Worm (Caenorhabditis elegans) whole organism, L4 larva: ENCODE data around the gene C25H3.14.

ENCODE experiments used
- F49E8.2 ChIP-seq: sonication (generic microtip); optimal IDR thresholded peaks from 2 replicates; lab custom pipeline; 2016; ENCODE audit warnings: missing compliant biosample characterization, mild to moderate bottlenecking, missing genetic modification characterization, borderline replicate concordance
- R02D3.7 ChIP-seq: fragments of 150-350 bp; sonication (generic microtip); optimal IDR thresholded peaks from 3 replicates; lab custom pipeline; 2014; ENCODE audit warnings: missing biosample characterization, missing genetic modification characterization
- ZK337.2 ChIP-seq: fragments of 200-800 bp; sonication (Bioruptor generic); IDR thresholded peaks from 2 replicates; pipeline ENCODE4 v1.3.6; 2022; ENCODE audit warnings: missing genetic modification reagents, missing genetic modification characterization, missing compliant biosample characterization
- ZK546.5 ChIP-seq, 2 experiments: sonication (generic microtip); optimal IDR thresholded peaks; 2 replicates each; lab custom pipeline; 2017; ENCODE audit warnings: missing biosample characterization in 2 of 2, missing genetic modification characterization in 2 of 2
- aha-1 ChIP-seq: fragments of 150-350 bp; peaks from one replicate; lab custom pipeline; 2014; ENCODE audit warnings: missing biosample characterization, missing genetic modification characterization
- ama-1 ChIP-seq: fragments of 150-350 bp; optimal IDR thresholded peaks from 2 replicates; lab custom pipeline; 2014; ENCODE audit warnings: inconsistent platforms, mixed read lengths
- arid-1 ChIP-seq: fragments of 200-800 bp; sonication (Bioruptor generic); conservative IDR thresholded peaks from 2 replicates; pipeline ENCODE4 v1.3.6; 2022; ENCODE audit warnings: missing genetic modification reagents, missing genetic modification characterization, missing compliant biosample characterization
- ceh-28 ChIP-seq: fragments of 150-350 bp; optimal IDR thresholded peaks from 2 replicates; lab custom pipeline; 2014; ENCODE audit warnings: missing biosample characterization, missing genetic modification reagents, missing genetic modification characterization
- ceh-44 ChIP-seq: fragments of 200-800 bp; sonication (Bioruptor generic); IDR thresholded peaks from 2 replicates; pipeline ENCODE4 v1.3.6; 2022; ENCODE audit warnings: missing genetic modification reagents, missing genetic modification characterization, missing compliant biosample characterization
- ceh-62 ChIP-seq: sonication (generic microtip); optimal IDR thresholded peaks from 2 replicates; lab custom pipeline; 2017; ENCODE audit warnings: missing biosample characterization, missing genetic modification characterization
- ces-1 ChIP-seq: fragments of 150-350 bp; sonication (generic microtip); optimal IDR thresholded peaks from 4 replicates; lab custom pipeline; 2014; ENCODE audit warnings: missing biosample characterization, missing genetic modification reagents, missing genetic modification characterization
- cey-2 ChIP-seq: sonication (generic microtip); optimal IDR thresholded peaks from 3 replicates; lab custom pipeline; 2017; ENCODE audit warnings: missing genetic modification characterization, mild to moderate bottlenecking, missing compliant biosample characterization, antibody characterized with exemption, borderline replicate concordance; ENCODE audit not compliant: insufficient read depth
- ctbp-1 ChIP-seq: fragments of 200-800 bp; sonication (Bioruptor generic); IDR thresholded peaks from 2 replicates; pipeline ENCODE4 v1.3.6; 2022; ENCODE audit warnings: missing genetic modification reagents, missing genetic modification characterization, missing compliant biosample characterization
- daf-12 ChIP-seq: fragments of 150-350 bp; optimal IDR thresholded peaks from 2 replicates; lab custom pipeline; 2014; ENCODE audit warnings: missing biosample characterization, missing genetic modification reagents, missing genetic modification characterization
- daf-16 ChIP-seq, 3 experiments: sonication (generic microtip); optimal IDR thresholded peaks; 2 replicates each; lab custom pipeline; 2016 to 2017; ENCODE audit warnings: missing genetic modification characterization in 3 of 3, missing genetic modification reagents in 3 of 3, mild to moderate bottlenecking in 2 of 3, missing compliant biosample characterization in 2 of 3, missing biosample characterization in 1 of 3, moderate library complexity in 1 of 3
- daf-8 ChIP-seq: fragments of 200-800 bp; sonication (Bioruptor generic); IDR thresholded peaks from 2 replicates; pipeline ENCODE4 v1.3.6; 2022; ENCODE audit warnings: missing genetic modification characterization, missing compliant biosample characterization
- dmd-8 ChIP-seq: fragments of 200-800 bp; sonication (Bioruptor generic); IDR thresholded peaks from 2 replicates; pipeline ENCODE4 v1.3.6; 2022; ENCODE audit warnings: missing genetic modification characterization, missing compliant biosample characterization
- dmd-9 ChIP-seq: fragments of 200-800 bp; sonication (Bioruptor generic); IDR thresholded peaks from 2 replicates; pipeline ENCODE4 v1.3.6; 2022; ENCODE audit warnings: missing genetic modification reagents, missing genetic modification characterization, missing compliant biosample characterization
- duxl-1 ChIP-seq: sonication (generic microtip); optimal IDR thresholded peaks from 2 replicates; lab custom pipeline; 2016; ENCODE audit warnings: mild to moderate bottlenecking, missing genetic modification characterization, moderate library complexity, missing compliant biosample characterization; ENCODE audit not compliant: poor library complexity
- dve-1 ChIP-seq: sonication (generic microtip); optimal IDR thresholded peaks from 2 replicates; lab custom pipeline; 2017; ENCODE audit warnings: antibody characterized with exemption, mild to moderate bottlenecking, missing genetic modification characterization, missing compliant biosample characterization; ENCODE audit not compliant: insufficient read depth
- hif-1 ChIP-seq, 2 experiments: sonication (generic microtip); optimal IDR thresholded peaks; 2 replicates each; lab custom pipeline; 2016 to 2017; ENCODE audit warnings: missing compliant biosample characterization in 2 of 2, missing genetic modification characterization in 2 of 2, missing genetic modification reagents in 2 of 2, missing genotype in 2 of 2, mild to moderate bottlenecking in 1 of 2
- lim-7 ChIP-seq: fragments of 200-800 bp; sonication (Bioruptor generic); IDR thresholded peaks from 2 replicates; pipeline ENCODE4 v1.3.6; 2022; ENCODE audit warnings: missing genetic modification characterization, missing compliant biosample characterization
- lin-15B ChIP-seq: fragments of 150-350 bp; sonication (generic microtip); optimal IDR thresholded peaks from 3 replicates; lab custom pipeline; 2014; ENCODE audit warnings: missing biosample characterization, missing genetic modification characterization
- lir-3 ChIP-seq: sonication (generic microtip); optimal IDR thresholded peaks from 2 replicates; lab custom pipeline; 2016; ENCODE audit warnings: mild to moderate bottlenecking, missing genetic modification characterization, missing compliant biosample characterization
- madf-5 ChIP-seq, 2 experiments: fragments of 200-800 bp; sonication (Bioruptor generic); IDR thresholded peaks; 2 replicates each; pipeline ENCODE4 v1.3.6; 2022; ENCODE audit warnings: missing compliant biosample characterization in 2 of 2, missing genetic modification characterization in 2 of 2
- madf-9 ChIP-seq: fragments of 200-800 bp; sonication (Bioruptor generic); conservative IDR thresholded peaks from 2 replicates; pipeline ENCODE4 v1.3.6; 2022; ENCODE audit warnings: missing genetic modification reagents, missing genetic modification characterization, missing compliant biosample characterization
- mdl-1 ChIP-seq, 2 experiments: fragments of 150-350 bp in 1 of 2; sonication (generic microtip) in 1 of 2; optimal IDR thresholded peaks; 2 replicates each; lab custom pipeline; 2014 to 2017; ENCODE audit warnings: missing biosample characterization in 2 of 2, missing genetic modification characterization in 2 of 2
- mdt-29 ChIP-seq: fragments of 200-800 bp; sonication (Bioruptor generic); IDR thresholded peaks from 2 replicates; pipeline ENCODE4 v1.3.6; 2022; ENCODE audit warnings: missing genetic modification reagents, missing genetic modification characterization, missing compliant biosample characterization
- mes-2 ChIP-seq: sonication (generic microtip); optimal IDR thresholded peaks from 2 replicates; lab custom pipeline; 2016; ENCODE audit warnings: missing genotype, mild to moderate bottlenecking, missing genetic modification characterization, missing compliant biosample characterization; ENCODE audit not compliant: poor library complexity, severe bottlenecking
- mxl-2 ChIP-seq: fragments of 200-800 bp; sonication (Bioruptor generic); conservative IDR thresholded peaks from 2 replicates; pipeline ENCODE4 v1.3.6; 2022; ENCODE audit warnings: missing genetic modification reagents, missing genetic modification characterization, missing compliant biosample characterization
- mxl-3 ChIP-seq: fragments of 200-800 bp; sonication (Bioruptor generic); optimal IDR thresholded peaks from 2 replicates; lab custom pipeline; 2018; ENCODE audit warnings: mild to moderate bottlenecking, missing genetic modification characterization, missing compliant biosample characterization
- nhr-10 ChIP-seq: fragments of 150-350 bp; optimal IDR thresholded peaks from 2 replicates; lab custom pipeline; 2014; ENCODE audit warnings: missing biosample characterization, missing genetic modification characterization
- nhr-11 ChIP-seq: fragments of 150-350 bp; optimal IDR thresholded peaks from 2 replicates; lab custom pipeline; 2014; ENCODE audit warnings: missing biosample characterization, missing genetic modification characterization
- nhr-111 ChIP-seq: fragments of 200-800 bp; sonication (Bioruptor generic); optimal IDR thresholded peaks from 2 replicates; lab custom pipeline; 2018; ENCODE audit warnings: mild to moderate bottlenecking, missing genetic modification characterization, missing compliant biosample characterization
- nhr-237 ChIP-seq: sonication (generic microtip); optimal IDR thresholded peaks from 2 replicates; lab custom pipeline; 2017; ENCODE audit warnings: missing biosample characterization, missing genetic modification characterization
- nhr-25 ChIP-seq: sonication (generic microtip); optimal IDR thresholded peaks from 2 replicates; lab custom pipeline; 2017; ENCODE audit warnings: missing genetic modification characterization, mild to moderate bottlenecking, missing compliant biosample characterization, antibody characterized with exemption, moderate library complexity, borderline replicate concordance; ENCODE audit not compliant: insufficient read depth
- nhr-41 ChIP-seq: fragments of 200-800 bp; sonication (Bioruptor generic); IDR thresholded peaks from 2 replicates; pipeline ENCODE4 v1.3.6; 2022; ENCODE audit warnings: missing genetic modification reagents, missing genetic modification characterization, missing compliant biosample characterization
- nhr-42 ChIP-seq: fragments of 200-800 bp; sonication (Bioruptor generic); IDR thresholded peaks from 2 replicates; pipeline ENCODE4 v1.3.6; 2022; ENCODE audit warnings: missing genetic modification characterization, missing compliant biosample characterization
- nhr-6 ChIP-seq: fragments of 150-350 bp; optimal IDR thresholded peaks from 2 replicates; lab custom pipeline; 2014; ENCODE audit warnings: missing biosample characterization, missing genetic modification characterization
- nhr-77 ChIP-seq: fragments of 150-350 bp; optimal IDR thresholded peaks from 2 replicates; lab custom pipeline; 2014; ENCODE audit warnings: missing biosample characterization, missing genetic modification characterization
- php-3 ChIP-seq: fragments of 200-800 bp; sonication (Bioruptor generic); IDR thresholded peaks from 2 replicates; pipeline ENCODE4 v1.3.6; 2022; ENCODE audit warnings: missing genetic modification reagents, missing genetic modification characterization, missing compliant biosample characterization
- saeg-2 ChIP-seq: fragments of 200-800 bp; sonication (Bioruptor generic); IDR thresholded peaks from 2 replicates; pipeline ENCODE4 v1.3.6; 2022; ENCODE audit warnings: missing genetic modification reagents, missing genetic modification characterization, missing compliant biosample characterization
- sdz-12 ChIP-seq: fragments of 200-800 bp; sonication (Bioruptor generic); optimal IDR thresholded peaks from 2 replicates; lab custom pipeline; 2018; ENCODE audit warnings: mild to moderate bottlenecking, missing genetic modification characterization, missing compliant biosample characterization
- set-16 ChIP-seq: fragments of 200-800 bp; sonication (Bioruptor generic); IDR thresholded peaks from 2 replicates; pipeline ENCODE4 v1.3.6; 2022; ENCODE audit warnings: missing genetic modification reagents, missing genetic modification characterization, missing compliant biosample characterization
- snpc-4 ChIP-seq: fragments of 150-350 bp; optimal IDR thresholded peaks from 2 replicates; lab custom pipeline; 2014; ENCODE audit warnings: missing biosample characterization, missing genetic modification characterization
- spr-1 ChIP-seq: sonication (generic microtip); optimal IDR thresholded peaks from 2 replicates; lab custom pipeline; 2016; ENCODE audit warnings: mild to moderate bottlenecking, missing genetic modification characterization, missing compliant biosample characterization
- tag-97 ChIP-seq: fragments of 200-800 bp; sonication (Bioruptor generic); IDR thresholded peaks from 2 replicates; pipeline ENCODE4 v1.3.6; 2022; ENCODE audit warnings: missing genetic modification characterization, missing compliant biosample characterization
- unc-39 ChIP-seq: sonication (generic microtip); optimal IDR thresholded peaks from 2 replicates; lab custom pipeline; 2017; ENCODE audit warnings: missing biosample characterization, missing genetic modification characterization
- vab-7 ChIP-seq: fragments of 200-800 bp; sonication (Bioruptor generic); IDR thresholded peaks from 2 replicates; pipeline ENCODE4 v1.3.6; 2022; ENCODE audit warnings: missing genetic modification reagents, missing genetic modification characterization, missing compliant biosample characterization
- zip-11 ChIP-seq: fragments of 200-800 bp; sonication (Bioruptor generic); IDR thresholded peaks from 2 replicates; pipeline ENCODE4 v1.3.6; 2022; ENCODE audit warnings: missing genetic modification characterization, missing compliant biosample characterization
- ztf-7 ChIP-seq: fragments of 150-350 bp; optimal IDR thresholded peaks from 2 replicates; lab custom pipeline; 2014; ENCODE audit warnings: missing biosample characterization, missing genetic modification characterization

The C25H3.14 gene

ce11 chrII:5688959-5689358 lies 5.9 kb upstream of the C25H3.14 start, which contains the start of gene C25H3.11 (continued):
- no peak for TF ChIP-seq nhr-11 (tag; lab: Kevin White, UChicago)
- TF ChIP-seq lir-3 (tag; lab: Kevin White, UChicago), result no peak
- TF ChIP-seq ctbp-1 (GFP tag; lab: Robert Waterston, UW), result no peak
- no peak for TF ChIP-seq dmd-9
- no peak for TF ChIP-seq duxl-1
- no peak for TF ChIP-seq sdz-12 (GFP tag; lab: Kevin White, UChicago)
- no peak for TF ChIP-seq madf-5 (GFP tag; IDR thresholded peaks at IDR 0.05; lab: Robert Waterston, UW)
- TF ChIP-seq php-3 (GFP tag; lab: Robert Waterston, UW), result 0 out of 2 replicates have a peak, but pooled peaks have one; percentile 32
- TF ChIP-seq lim-7 (GFP tag; lab: Robert Waterston, UW), result no peak
- no peak for TF ChIP-seq tag-97 (GFP tag; lab: Robert Waterston, UW)
- TF ChIP-seq mxl-2 (GFP tag; lab: Robert Waterston, UW), result no peak
- no peak for TF ChIP-seq nhr-25
- TF ChIP-seq saeg-2 (GFP tag; lab: Robert Waterston, UW), result no peak
- no peak for TF ChIP-seq daf-12 (tag; lab: Kevin White, UChicago)
- TF ChIP-seq ceh-28 (tag; lab: Kevin White, UChicago), result no peak
- TF ChIP-seq nhr-6 (tag; lab: Kevin White, UChicago), result no peak
- no peak for TF ChIP-seq set-16 (GFP tag; lab: Robert Waterston, UW)
- TF ChIP-seq madf-9, result no peak
- TF ChIP-seq nhr-42 (GFP tag; lab: Robert Waterston, UW), result no peak
- TF ChIP-seq mdt-29, result no peak
- TF ChIP-seq daf-16 (GFP tag; optimal IDR thresholded peaks at IDR 0.05; lab: Kevin White, UChicago), result no peak
- peak; percentile 66 for TF ChIP-seq daf-16 (tag; optimal IDR thresholded peaks at IDR 0.05; lab: Kevin White, UChicago)
- 0 out of 2 replicates have a peak, but pooled peaks have one; percentile 24 for TF ChIP-seq arid-1 (GFP tag; lab: Robert Waterston, UW)
- no peak for TF ChIP-seq unc-39 (tag; lab: Kevin White, UChicago)
- TF ChIP-seq ZK337.2 (GFP tag; lab: Robert Waterston, UW), result no peak
- peak; percentile 53 for TF ChIP-seq ama-1
- no peak for TF ChIP-seq ZK546.5 (tag; optimal IDR thresholded peaks at IDR 0.05; lab: Kevin White, UChicago)
- TF ChIP-seq hif-1 (tag; optimal IDR thresholded peaks at IDR 0.05; lab: Kevin White, UChicago), result peak in 1 of 2 experiments; percentile 52
- TF ChIP-seq zip-11 (GFP tag; lab: Robert Waterston, UW), result no peak
- no peak for TF ChIP-seq nhr-10 (tag; lab: Kevin White, UChicago)
- TF ChIP-seq ztf-7 (tag; lab: Kevin White, UChicago), result no peak
- TF ChIP-seq F49E8.2, result no peak
- peak; percentile 20; the same call in 1 of the 2 replicates for TF ChIP-seq vab-7 (GFP tag; lab: Robert Waterston, UW)
- no peak for TF ChIP-seq ces-1 (GFP tag; lab: Kevin White, UChicago)
- TF ChIP-seq mes-2 (tag; lab: Kevin White, UChicago), result peak; percentile 64
- no peak for TF ChIP-seq aha-1 (tag; lab: Kevin White, UChicago)
- no peak for TF ChIP-seq dmd-8 (GFP tag; lab: Robert Waterston, UW)
- TF ChIP-seq lin-15B (tag; lab: Kevin White, UChicago), result no peak
- no peak for TF ChIP-seq nhr-237 (tag; lab: Kevin White, UChicago)
- TF ChIP-seq R02D3.7 (tag; lab: Kevin White, UChicago), result no peak
- peak; percentile 49 for TF ChIP-seq dve-1
- TF ChIP-seq nhr-77 (tag; lab: Kevin White, UChicago), result peak; percentile 37
- TF ChIP-seq nhr-111, result no peak
- TF ChIP-seq spr-1, result peak; percentile 28
- TF ChIP-seq nhr-41, result no peak; the same call in 1 of the 2 replicates
- TF ChIP-seq snpc-4 (tag; lab: Kevin White, UChicago), result no peak
- TF ChIP-seq cey-2 (tag; lab: Kevin White, UChicago), result no peak
- TF ChIP-seq mxl-3, result peak; percentile 54
- TF ChIP-seq ceh-62, result no peak
- TF ChIP-seq mdl-1 (tag; optimal IDR thresholded peaks at IDR 0.05; lab: Kevin White, UChicago), result no peak
- no peak for TF ChIP-seq ceh-44 (GFP tag; lab: Robert Waterston, UW)
- TF ChIP-seq daf-8 (GFP tag; lab: Robert Waterston, UW), result no peak
